Fruit fly (Drosophila melanogaster): Measurements from ENCODE around the gene CG8915.

dm6 chrX:17225972-17226680 lies 18.7 kb downstream of the CG8915 start:
- TF ChIP-seq CG9437 (GFP tag; optimal IDR thresholded peaks at IDR 0.05) (no peak), CG32767 (GFP tag; IDR thresholded peaks at IDR 0.05) (no peak), D (optimal IDR thresholded peaks at IDR 0.05) (no peak), D (GFP tag; optimal IDR thresholded peaks at IDR 0.05) (no peak), CG4820 (GFP tag; optimal IDR thresholded peaks at IDR 0.05) (no peak), Adf1 (GFP tag; IDR thresholded peaks at IDR 0.05) (no peak), CG18476 (GFP tag; optimal IDR thresholded peaks at IDR 0.05) (no peak), E2f2 (GFP tag; IDR thresholded peaks at IDR 0.05) (no peak), pan (optimal IDR thresholded peaks at IDR 0.05) (no peak), pan (GFP tag; optimal IDR thresholded peaks at IDR 0.05 in 1 of 2, IDR thresholded peaks at IDR 0.05 in 1 of 2) (no peak)
